Fruit fly (Drosophila melanogaster) whole organism, embryonic: ENCODE data around the gene Eip63E.

Source experiments
- CG10366 ChIP-seq: fragments of 200-800 bp; sonication (Bioruptor generic); IDR thresholded peaks from 2 replicates; pipeline ENCODE4 v1.3.6; 2022; ENCODE audit warnings: missing biosample characterization, missing genetic modification characterization
- CG12942 ChIP-seq: fragments of 200-800 bp; sonication (Bioruptor generic); optimal IDR thresholded peaks from 3 replicates; lab custom pipeline; 2016; ENCODE audit warnings: missing biosample characterization, missing genetic modification characterization
- CG13296 ChIP-seq: fragments of 200-800 bp; sonication (Bioruptor generic); optimal IDR thresholded peaks from 3 replicates; lab custom pipeline; 2018; ENCODE audit warnings: missing biosample characterization, mild to moderate bottlenecking, missing genetic modification characterization
- CG13894 ChIP-seq: fragments of 200-800 bp; sonication (Bioruptor generic); optimal IDR thresholded peaks from 3 replicates; lab custom pipeline; 2018; ENCODE audit warnings: missing biosample characterization, mild to moderate bottlenecking, missing genetic modification characterization, moderate library complexity
- CG1529 ChIP-seq: fragments of 200-800 bp; sonication (Bioruptor generic); optimal IDR thresholded peaks from 3 replicates; lab custom pipeline; 2018; ENCODE audit warnings: missing biosample characterization, missing genetic modification characterization
- CG15601 ChIP-seq: fragments of 200-800 bp; sonication (Bioruptor generic); optimal IDR thresholded peaks from 3 replicates; lab custom pipeline; 2019; ENCODE audit warnings: missing biosample characterization, mild to moderate bottlenecking, missing genetic modification characterization, moderate library complexity
- CG16815 ChIP-seq: fragments of 200-800 bp; sonication (Bioruptor generic); optimal IDR thresholded peaks from 3 replicates; lab custom pipeline; 2017; ENCODE audit warnings: missing biosample characterization, mild to moderate bottlenecking, missing genetic modification characterization
- CG17361 ChIP-seq: fragments of 200-800 bp; sonication (Bioruptor generic); IDR thresholded peaks from 3 replicates; pipeline ENCODE4 v1.3.6; 2022; ENCODE audit warnings: missing biosample characterization, missing genetic modification characterization
- CG17612 ChIP-seq: fragments of 200-800 bp; sonication (Bioruptor generic); IDR thresholded peaks from 2 replicates; pipeline ENCODE4 v1.3.6; 2022; ENCODE audit warnings: missing biosample characterization, missing genetic modification characterization
- CG17829 ChIP-seq: fragments of 200-800 bp; optimal IDR thresholded peaks from 2 replicates; lab custom pipeline; 2019; ENCODE audit warnings: missing biosample characterization, mild to moderate bottlenecking, missing genetic modification characterization, moderate library complexity
- CG17912 ChIP-seq: fragments of 200-800 bp; sonication (Bioruptor generic); optimal IDR thresholded peaks from 2 replicates; lab custom pipeline; 2018; ENCODE audit warnings: missing biosample characterization, mild to moderate bottlenecking, missing genetic modification characterization
- CG1792 ChIP-seq: fragments of 200-800 bp; sonication (Bioruptor generic); optimal IDR thresholded peaks from 2 replicates; lab custom pipeline; 2016; ENCODE audit warnings: missing biosample characterization, missing genetic modification characterization
- CG18599 ChIP-seq: fragments of 200-800 bp; sonication (Bioruptor generic); optimal IDR thresholded peaks from 3 replicates; lab custom pipeline; 2017; ENCODE audit warnings: missing biosample characterization, missing genetic modification characterization, mild to moderate bottlenecking, moderate library complexity, missing genetic modification reagents
- CG18619 ChIP-seq: fragments of 200-800 bp; sonication (Bioruptor generic); optimal IDR thresholded peaks from 3 replicates; lab custom pipeline; 2017; ENCODE audit warnings: missing biosample characterization, mild to moderate bottlenecking, missing genetic modification characterization
- CG2678 ChIP-seq: fragments of 200-800 bp; sonication (Bioruptor generic); optimal IDR thresholded peaks from 3 replicates; lab custom pipeline; 2019; ENCODE audit warnings: missing biosample characterization, mild to moderate bottlenecking, missing genetic modification characterization, moderate library complexity
- CG3163 ChIP-seq: fragments of 200-800 bp; sonication (Bioruptor generic); optimal IDR thresholded peaks from 3 replicates; lab custom pipeline; 2016; ENCODE audit warnings: missing biosample characterization, missing genetic modification characterization
- CG32767 ChIP-seq: fragments of 200-800 bp; sonication (Bioruptor generic); IDR thresholded peaks from 2 replicates; pipeline ENCODE4 v1.3.6; 2022; ENCODE audit warnings: missing biosample characterization, missing genetic modification characterization
- CG3281 ChIP-seq: fragments of 200-800 bp; sonication (Bioruptor generic); optimal IDR thresholded peaks from 3 replicates; lab custom pipeline; 2017; ENCODE audit warnings: missing biosample characterization, mild to moderate bottlenecking, missing genetic modification characterization
- CG4730 ChIP-seq: fragments of 200-800 bp; sonication (Bioruptor generic); IDR thresholded peaks from 2 replicates; pipeline ENCODE4 v1.3.6; 2022; ENCODE audit warnings: missing biosample characterization, missing genetic modification characterization
- CG6689 ChIP-seq: fragments of 200-800 bp; sonication (Bioruptor generic); IDR thresholded peaks from 2 replicates; pipeline ENCODE4 v1.3.6; 2022; ENCODE audit warnings: missing biosample characterization, missing genetic modification characterization
- CG8359 ChIP-seq: fragments of 200-800 bp; sonication (Bioruptor generic); optimal IDR thresholded peaks from 2 replicates; lab custom pipeline; 2017; ENCODE audit warnings: missing biosample characterization, mild to moderate bottlenecking, missing genetic modification characterization, borderline replicate concordance
- CG9727 ChIP-seq: fragments of 200-800 bp; sonication (Bioruptor generic); optimal IDR thresholded peaks from 3 replicates; lab custom pipeline; 2017; ENCODE audit warnings: missing biosample characterization, mild to moderate bottlenecking, missing genetic modification characterization
- NFAT ChIP-seq: fragments of 200-800 bp; sonication (Bioruptor generic); IDR thresholded peaks from 2 replicates; pipeline ENCODE4 v1.3.6; 2022; ENCODE audit warnings: missing biosample characterization, missing genetic modification characterization
- Nf-YA ChIP-seq: fragments of 200-800 bp; sonication (Bioruptor generic); IDR thresholded peaks from 2 replicates; pipeline ENCODE4 v1.3.6; 2022; ENCODE audit warnings: missing biosample characterization, missing genetic modification characterization
- Nf-YC ChIP-seq: fragments of 200-800 bp; optimal IDR thresholded peaks from 3 replicates; lab custom pipeline; 2019; ENCODE audit warnings: missing biosample characterization, mild to moderate bottlenecking, missing genetic modification characterization, moderate library complexity
- Sry-δ ChIP-seq: fragments of 200-800 bp; sonication (Bioruptor generic); optimal IDR thresholded peaks from 2 replicates; lab custom pipeline; 2016; ENCODE audit warnings: missing biosample characterization, missing genetic modification characterization
- ap ChIP-seq: fragments of 200-800 bp; sonication (Bioruptor generic); IDR thresholded peaks from 2 replicates; pipeline ENCODE4 v1.3.6; 2022; ENCODE audit warnings: missing biosample characterization, missing genetic modification characterization
- bcd ChIP-seq: fragments of 200-800 bp; sonication (Bioruptor generic); optimal IDR thresholded peaks from 2 replicates; lab custom pipeline; 2017; ENCODE audit warnings: missing biosample characterization, mild to moderate bottlenecking, missing genetic modification characterization
- br ChIP-seq: fragments of >200 bp; optimal IDR thresholded peaks from 2 replicates; lab custom pipeline; 2017
- da ChIP-seq: fragments of 200-800 bp; sonication (Bioruptor generic); optimal IDR thresholded peaks from 2 replicates; lab custom pipeline; 2016; ENCODE audit warnings: missing biosample characterization, missing genetic modification characterization
- esg ChIP-seq: fragments of 200-800 bp; sonication (Bioruptor generic); conservative IDR thresholded peaks from 2 replicates; pipeline ENCODE4 v1.3.6; 2022; ENCODE audit warnings: missing biosample characterization, missing genetic modification characterization
- gfzf ChIP-seq: fragments of 200-800 bp; sonication (Bioruptor generic); optimal IDR thresholded peaks from 2 replicates; lab custom pipeline; 2016; ENCODE audit warnings: missing biosample characterization, mild to moderate bottlenecking, missing genetic modification characterization, moderate library complexity
- gro ChIP-seq: fragments of 200-800 bp; sonication (Bioruptor generic); optimal IDR thresholded peaks from 2 replicates; lab custom pipeline; 2016; ENCODE audit warnings: missing biosample characterization, missing genetic modification characterization
- hbn ChIP-seq: fragments of 200-800 bp; sonication (Bioruptor generic); IDR thresholded peaks from 2 replicates; pipeline ENCODE4 v1.3.6; 2022; ENCODE audit warnings: missing biosample characterization, missing genetic modification characterization; ENCODE audit not compliant: partially characterized antibody
- insv ChIP-seq, 2 experiments: fragments of 200-800 bp; sonication (Bioruptor generic); optimal IDR thresholded peaks; 3 replicates each; lab custom pipeline; 2016 to 2018; ENCODE audit warnings: missing biosample characterization in 2 of 2, missing genetic modification characterization in 2 of 2
- inv ChIP-seq: fragments of 200-800 bp; sonication (Bioruptor generic); IDR thresholded peaks from 2 replicates; pipeline ENCODE4 v1.3.6; 2022; ENCODE audit warnings: missing biosample characterization, missing genetic modification characterization; ENCODE audit not compliant: partially characterized antibody
- kay ChIP-seq: fragments of 200-800 bp; sonication (Bioruptor generic); optimal IDR thresholded peaks from 2 replicates; lab custom pipeline; 2016; ENCODE audit warnings: missing biosample characterization, missing genetic modification characterization
- klu ChIP-seq: fragments of 200-800 bp; sonication (Bioruptor generic); IDR thresholded peaks from 2 replicates; pipeline ENCODE4 v1.3.6; 2022; ENCODE audit warnings: missing biosample characterization, missing genetic modification characterization
- lola ChIP-seq, 3 experiments: fragments of >200 bp in 2 of 3; fragments of 200-800 bp in 1 of 3; sonication (Bioruptor generic) in 1 of 3; optimal IDR thresholded peaks; 2 replicates each; lab custom pipeline; 2017 to 2019; ENCODE audit warnings: missing biosample characterization in 3 of 3, missing genetic modification characterization in 3 of 3, mild to moderate bottlenecking in 1 of 3, moderate library complexity in 1 of 3
- mirr ChIP-seq: fragments of 200-800 bp; sonication (Bioruptor generic); optimal IDR thresholded peaks from 3 replicates; lab custom pipeline; 2018; ENCODE audit warnings: missing biosample characterization, mild to moderate bottlenecking, missing genetic modification characterization
- nmo ChIP-seq: fragments of 200-800 bp; sonication (Bioruptor generic); optimal IDR thresholded peaks from 2 replicates; lab custom pipeline; 2018; ENCODE audit warnings: missing biosample characterization, mild to moderate bottlenecking, missing genetic modification characterization, moderate library complexity
- oc ChIP-seq: fragments of 200-800 bp; sonication (Bioruptor generic); optimal IDR thresholded peaks from 2 replicates; lab custom pipeline; 2018; ENCODE audit warnings: missing biosample characterization, mild to moderate bottlenecking, missing genetic modification characterization, moderate library complexity
- org-1 ChIP-seq: fragments of 200-800 bp; sonication (Bioruptor generic); optimal IDR thresholded peaks from 2 replicates; lab custom pipeline; 2017; ENCODE audit warnings: missing biosample characterization, missing genetic modification characterization
- p53 ChIP-seq: fragments of 200-800 bp; sonication (Bioruptor generic); optimal IDR thresholded peaks from 2 replicates; lab custom pipeline; 2016; ENCODE audit warnings: missing biosample characterization, missing genetic modification characterization
- pfk ChIP-seq: fragments of 200-800 bp; sonication (Bioruptor generic); optimal IDR thresholded peaks from 2 replicates; lab custom pipeline; 2018; ENCODE audit warnings: missing biosample characterization, mild to moderate bottlenecking, missing genetic modification characterization, moderate library complexity
- pita ChIP-seq: fragments of 200-800 bp; sonication (Bioruptor generic); optimal IDR thresholded peaks from 2 replicates; lab custom pipeline; 2017; ENCODE audit warnings: missing biosample characterization, mild to moderate bottlenecking, missing genetic modification characterization
- schlank ChIP-seq: fragments of 200-800 bp; sonication (Bioruptor generic); optimal IDR thresholded peaks from 2 replicates; lab custom pipeline; 2018; ENCODE audit warnings: missing biosample characterization, mild to moderate bottlenecking, missing genetic modification characterization
- scrt ChIP-seq: fragments of 200-800 bp; sonication (Bioruptor generic); optimal IDR thresholded peaks from 2 replicates; lab custom pipeline; 2018; ENCODE audit warnings: missing biosample characterization, mild to moderate bottlenecking, missing genetic modification characterization, moderate library complexity
- sisA ChIP-seq: fragments of 200-800 bp; sonication (Bioruptor generic); IDR thresholded peaks from 2 replicates; pipeline ENCODE4 v1.3.6; 2022; ENCODE audit warnings: missing biosample characterization, missing genetic modification characterization
- twi ChIP-seq: fragments of 200-800 bp; optimal IDR thresholded peaks from 2 replicates; lab custom pipeline; 2019; ENCODE audit warnings: missing biosample characterization, mild to moderate bottlenecking, missing genetic modification characterization, moderate library complexity
- zf30C ChIP-seq: fragments of 200-800 bp; sonication (Bioruptor generic); optimal IDR thresholded peaks from 3 replicates; lab custom pipeline; 2018; ENCODE audit warnings: missing biosample characterization, mild to moderate bottlenecking, missing genetic modification characterization

Gene Eip63E

DNA sequence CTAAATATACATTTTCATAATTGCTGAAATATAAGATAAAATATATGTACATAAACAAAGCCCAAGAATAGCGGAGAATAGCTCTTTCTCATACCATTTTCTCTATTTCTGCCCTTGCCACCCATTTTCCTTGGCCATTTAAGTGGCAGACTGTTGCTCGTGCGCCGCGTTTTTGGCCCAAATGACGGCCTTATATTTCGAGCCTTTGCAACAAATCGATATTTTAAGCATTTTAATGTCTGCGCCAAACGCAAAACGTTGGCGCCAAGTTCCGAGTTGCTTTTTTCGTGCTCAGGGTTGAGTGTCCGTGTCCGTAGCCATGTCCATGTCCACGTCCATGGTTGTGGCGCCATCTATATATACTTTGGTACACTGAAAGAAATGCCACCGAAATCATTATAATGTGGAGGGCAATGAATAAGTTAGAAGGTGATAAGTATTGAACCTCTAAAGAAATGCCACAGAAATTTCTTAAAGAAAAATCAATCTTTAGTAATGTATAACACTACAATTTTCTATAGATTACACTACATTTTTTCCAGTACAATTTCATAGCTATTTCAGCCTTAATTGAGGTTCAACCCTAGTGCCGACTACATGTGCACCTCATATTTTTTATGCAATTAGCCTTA lies 23.3 kb upstream of the Eip63E start (continued):
- TF ChIP-seq ap (GFP tag; lab: Robert Waterston, UW) (no peak), CG3281 (GFP tag; lab: Kevin White, UChicago) (peak; percentile 14), pfk (GFP tag; lab: Kevin White, UChicago) (no peak), Sry-δ (GFP tag; lab: Kevin White, UChicago) (no peak), CG16815 (GFP tag; lab: Kevin White, UChicago) (no peak), CG12942 (no peak), insv (GFP tag; optimal IDR thresholded peaks at IDR 0.05; lab: Kevin White, UChicago) (no peak), pita (no peak), CG6689 (GFP tag; lab: Robert Waterston, UW) (no peak), CG1792 (GFP tag; lab: Kevin White, UChicago) (no peak), CG8359 (GFP tag; lab: Kevin White, UChicago) (no peak), schlank (no peak), Nf-YC (tag; lab: Kevin White, UChicago) (no peak), CG1529 (GFP tag; lab: Kevin White, UChicago) (no peak), CG2678 (peak; percentile 55), lola (GFP tag; optimal IDR thresholded peaks at IDR 0.05; lab: Kevin White, UChicago) (no peak), scrt (GFP tag; lab: Kevin White, UChicago) (peak; percentile 91), CG3163 (GFP tag; lab: Kevin White, UChicago) (no peak), org-1 (GFP tag; lab: Kevin White, UChicago) (peak; percentile 1), CG17829 (no peak), p53 (GFP tag; lab: Kevin White, UChicago) (no peak), CG32767 (GFP tag; lab: Robert Waterston, UW) (no peak), sisA (GFP tag; lab: Robert Waterston, UW) (no peak), oc (tag; lab: Kevin White, UChicago) (no peak), CG4730 (no peak), kay (GFP tag; lab: Kevin White, UChicago) (no peak), CG10366 (GFP tag; lab: Robert Waterston, UW) (peak; percentile 42), br (no peak), CG18599 (GFP tag; lab: Kevin White, UChicago) (peak; percentile 66), CG15601 (tag; lab: Kevin White, UChicago) (no peak), CG13894 (tag; lab: Kevin White, UChicago) (no peak), CG18619 (peak; percentile 20), twi (tag; lab: Kevin White, UChicago) (no peak), da (GFP tag; lab: Kevin White, UChicago) (no peak), esg (0 out of 2 replicates have a peak, but pooled peaks have one; percentile 20), mirr (GFP tag; lab: Kevin White, UChicago) (no peak), NFAT (GFP tag; lab: Robert Waterston, UW) (no peak), gro (GFP tag; lab: Kevin White, UChicago) (peak; percentile 2), CG13296 (GFP tag; lab: Kevin White, UChicago) (no peak), bcd (GFP tag; lab: Kevin White, UChicago) (peak; percentile 21), CG17612 (GFP tag; lab: Robert Waterston, UW) (no peak), klu (no peak), CG9727 (GFP tag; lab: Kevin White, UChicago) (peak; percentile 5), CG17361 (no peak), nmo (GFP tag; lab: Kevin White, UChicago) (peak; percentile 1), inv (GFP tag; lab: Robert Waterston, UW) (no peak), hbn (no peak), Nf-YA (GFP tag; lab: Robert Waterston, UW) (no peak), gfzf (no peak), CG17912 (GFP tag; lab: Kevin White, UChicago) (no peak), zf30C (no peak)
